Worm (Caenorhabditis elegans): ENCODE results near the gene C08B11.9.

C08B11.9 gene

DNA sequence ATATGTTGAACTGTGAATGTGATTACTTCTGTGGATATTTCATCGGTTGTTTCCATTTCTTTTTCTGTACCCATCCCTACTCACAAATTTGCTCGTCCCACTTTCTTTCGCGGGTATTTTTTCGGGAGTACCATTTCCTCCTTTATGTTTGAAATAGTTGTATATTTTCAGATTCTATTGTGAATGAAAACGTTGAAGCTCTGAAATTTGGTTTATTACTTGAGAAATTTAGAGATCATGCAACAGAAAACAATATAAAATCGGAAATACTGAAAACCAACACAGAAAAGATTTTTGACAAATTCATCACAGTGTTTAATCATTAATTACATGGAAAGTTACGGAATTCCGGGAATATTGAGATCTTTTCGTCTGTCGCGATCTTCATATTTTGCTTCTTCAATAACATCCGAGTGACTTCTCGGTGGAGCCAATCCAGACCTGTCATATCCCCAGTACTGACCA is 17.4 kb downstream of the C08B11.9 start (continued):
- peak; percentile 5 for TF ChIP-seq ztf-3 (GFP tag; optimal IDR thresholded peaks at IDR 0.05)
- TF ChIP-seq Y56A3A.18 (GFP tag; IDR thresholded peaks at IDR 0.05): peak; percentile 14; the same call in 1 of the 2 replicates
- no peak for TF ChIP-seq ZK185.1 (tag; optimal IDR thresholded peaks at IDR 0.05; ENCODE audit: poor library complexity, severe bottlenecking)
- TF ChIP-seq hsf-1 (GFP tag; IDR thresholded peaks at IDR 0.05): no peak
- peak; percentile 68; the same call in 1 of the 2 replicates for TF ChIP-seq Y95B8A.8 (GFP tag; IDR thresholded peaks at IDR 0.05)
- TF ChIP-seq madf-6 (GFP tag; IDR thresholded peaks at IDR 0.05): peak; percentile 49
- TF ChIP-seq egl-18 (GFP tag; IDR thresholded peaks at IDR 0.05): no peak
- peak; percentile 28; the same call in 1 of the 2 replicates for TF ChIP-seq F39B2.1 (GFP tag; IDR thresholded peaks at IDR 0.05)
- no peak for TF ChIP-seq sea-2 (GFP tag; IDR thresholded peaks at IDR 0.05)
- TF ChIP-seq ceh-91 (GFP tag; IDR thresholded peaks at IDR 0.05): no peak
- peak; percentile 45 for TF ChIP-seq atf-7 (tag; optimal IDR thresholded peaks at IDR 0.05)
- peak; percentile 44; the same call in 1 of the 2 replicates for TF ChIP-seq Y53G8AR.9 (GFP tag; conservative IDR thresholded peaks at IDR 0.05)
- TF ChIP-seq ets-4 (GFP tag; optimal IDR thresholded peaks at IDR 0.05): no peak
- TF ChIP-seq D2030.7 (GFP tag; IDR thresholded peaks at IDR 0.05): no peak; the same call in 1 of the 2 replicates
- no peak for TF ChIP-seq fkh-3 (tag; optimal IDR thresholded peaks at IDR 0.05)
- TF ChIP-seq B0035.1 (tag; optimal IDR thresholded peaks at IDR 0.05): no peak
- TF ChIP-seq lir-1 (GFP tag; conservative IDR thresholded peaks at IDR 0.05): no peak
- no peak for TF ChIP-seq lsy-27 (tag; optimal IDR thresholded peaks at IDR 0.05; ENCODE audit: borderline replicate concordance, insufficient read depth)
- no peak for TF ChIP-seq ztf-6 (GFP tag; IDR thresholded peaks at IDR 0.05)
- TF ChIP-seq lin-35 (GFP tag; optimal IDR thresholded peaks at IDR 0.05): no peak
- TF ChIP-seq F57A8.1 (GFP tag; optimal IDR thresholded peaks at IDR 0.05): no peak
- peak; percentile 22 for TF ChIP-seq die-1 (tag; optimal IDR thresholded peaks at IDR 0.05)
- TF ChIP-seq tbp1 (GFP tag; optimal IDR thresholded peaks at IDR 0.05): peak; percentile 12
- TF ChIP-seq egl-44 (GFP tag; IDR thresholded peaks at IDR 0.05): no peak
- TF ChIP-seq ceh-40 (GFP tag; IDR thresholded peaks at IDR 0.05): peak; percentile 57; the same call in 1 of the 2 replicates
- TF ChIP-seq ccch-3 (GFP tag; optimal IDR thresholded peaks at IDR 0.05): no peak
- no peak for TF ChIP-seq mxl-1 (tag; optimal IDR thresholded peaks at IDR 0.05)
- no peak for TF ChIP-seq hmg-20 (GFP tag; IDR thresholded peaks at IDR 0.05)
- TF ChIP-seq rec-8 (tag; optimal IDR thresholded peaks at IDR 0.05): no peak
- peak; percentile 56; the same call in 1 of the 2 replicates for TF ChIP-seq attf-6 (GFP tag; IDR thresholded peaks at IDR 0.05)
- TF ChIP-seq ztf-25 (GFP tag; IDR thresholded peaks at IDR 0.05): 0 out of 2 replicates have a peak, but pooled peaks have one; percentile 22
- TF ChIP-seq tlf-1 (GFP tag; optimal IDR thresholded peaks at IDR 0.05): peak; percentile 67
- TF ChIP-seq lag-1 (GFP tag; IDR thresholded peaks at IDR 0.05): no peak
- no peak for TF ChIP-seq madf-3 (GFP tag; IDR thresholded peaks at IDR 0.05)
- TF ChIP-seq F23B12.7 (tag; optimal IDR thresholded peaks at IDR 0.05; ENCODE audit: insufficient read depth): no peak
- TF ChIP-seq ama-1 (optimal IDR thresholded peaks at IDR 0.05): no peak
- no peak for TF ChIP-seq ama-1 (GFP tag; optimal IDR thresholded peaks at IDR 0.05)
- no peak for TF ChIP-seq attf-3 (GFP tag; conservative IDR thresholded peaks at IDR 0.05)
- no peak for TF ChIP-seq madf-8 (GFP tag; conservative IDR thresholded peaks at IDR 0.05)
- TF ChIP-seq K12H6.12 (tag; optimal IDR thresholded peaks at IDR 0.05): no peak
- TF ChIP-seq snpc-1.1 (tag; optimal IDR thresholded peaks at IDR 0.05; ENCODE audit: insufficient read depth): no peak
- TF ChIP-seq ceh-79 (tag; optimal IDR thresholded peaks at IDR 0.05): peak; percentile 50
- 0 out of 2 replicates have a peak, but pooled peaks have one; percentile 21 for TF ChIP-seq mcd-1 (GFP tag; IDR thresholded peaks at IDR 0.05)
- no peak for TF ChIP-seq hrde-1 (tag; optimal IDR thresholded peaks at IDR 0.05; ENCODE audit: borderline replicate concordance)
- no peak for TF ChIP-seq nhr-90 (tag; optimal IDR thresholded peaks at IDR 0.05)
- no peak for TF ChIP-seq F33H1.4 (GFP tag; IDR thresholded peaks at IDR 0.05)
- TF ChIP-seq dpl-1 (GFP tag; optimal IDR thresholded peaks at IDR 0.05): no peak
- peak; percentile 84 for TF ChIP-seq B0336.3 (GFP tag; IDR thresholded peaks at IDR 0.05)
